Worm (Caenorhabditis elegans) whole organism, L3 larva: ENCODE measurements around the gene ras-2.

Experiments used
- ZK546.5 ChIP-seq: sonication (generic microtip); optimal IDR thresholded peaks from 2 replicates; lab custom pipeline; 2017; ENCODE audit warnings: missing biosample characterization, missing genetic modification characterization
- aly-2 ChIP-seq: fragments of 150-350 bp; optimal IDR thresholded peaks from 2 replicates; lab custom pipeline; 2014; ENCODE audit warnings: missing biosample characterization, missing genetic modification characterization
- ama-1 ChIP-seq: fragments of 150-350 bp; optimal IDR thresholded peaks from 2 replicates; lab custom pipeline; 2018
- ceh-16 ChIP-seq: sonication (generic microtip); optimal IDR thresholded peaks from 2 replicates; lab custom pipeline; 2017; ENCODE audit warnings: missing biosample characterization, missing genetic modification characterization
- ceh-28 ChIP-seq: fragments of 150-350 bp; optimal IDR thresholded peaks from 2 replicates; lab custom pipeline; 2014; ENCODE audit warnings: missing biosample characterization, missing genetic modification reagents, missing genetic modification characterization
- ceh-82 ChIP-seq: fragments of 150-350 bp; optimal IDR thresholded peaks from 2 replicates; lab custom pipeline; 2014; ENCODE audit warnings: missing biosample characterization, missing genetic modification characterization
- ceh-9 ChIP-seq: sonication (generic microtip); optimal IDR thresholded peaks from 2 replicates; lab custom pipeline; 2018; ENCODE audit warnings: missing biosample characterization, missing genetic modification characterization
- daf-12 ChIP-seq: fragments of 150-350 bp; optimal IDR thresholded peaks from 2 replicates; lab custom pipeline; 2014; ENCODE audit warnings: missing biosample characterization, missing genetic modification reagents, missing genetic modification characterization
- egl-27 ChIP-seq: sonication (generic microtip); optimal IDR thresholded peaks from 4 replicates; lab custom pipeline; 2017; ENCODE audit warnings: missing biosample characterization, missing genetic modification reagents, missing genetic modification characterization
- egl-5 ChIP-seq: fragments of 150-350 bp; optimal IDR thresholded peaks from 2 replicates; lab custom pipeline; 2017; ENCODE audit warnings: missing biosample characterization, missing genetic modification reagents, missing genetic modification characterization, inconsistent platforms
- elt-1 ChIP-seq: fragments of 150-350 bp; optimal IDR thresholded peaks from 2 replicates; lab custom pipeline; 2014; ENCODE audit warnings: missing biosample characterization, missing genetic modification characterization
- eor-1 ChIP-seq, 2 experiments: fragments of 150-350 bp; optimal IDR thresholded peaks; 2 replicates each; lab custom pipeline; 2014 to 2018; ENCODE audit warnings: missing biosample characterization in 2 of 2, missing genetic modification characterization in 2 of 2
- fkh-10 ChIP-seq: sonication (generic microtip); optimal IDR thresholded peaks from 2 replicates; lab custom pipeline; 2017; ENCODE audit warnings: missing biosample characterization, missing genetic modification reagents, missing genetic modification characterization
- fkh-2 ChIP-seq: fragments of 150-350 bp; optimal IDR thresholded peaks from 2 replicates; lab custom pipeline; 2014; ENCODE audit warnings: missing biosample characterization, missing genetic modification reagents, missing genetic modification characterization
- fos-1 ChIP-seq: fragments of 150-350 bp; optimal IDR thresholded peaks from 2 replicates; lab custom pipeline; 2014; ENCODE audit warnings: missing biosample characterization, missing genetic modification characterization
- hmg-11 ChIP-seq: sonication (generic microtip); optimal IDR thresholded peaks from 2 replicates; lab custom pipeline; 2016; ENCODE audit warnings: missing genetic modification characterization, missing compliant biosample characterization
- jun-1 ChIP-seq: fragments of 150-350 bp; optimal IDR thresholded peaks from 2 replicates; lab custom pipeline; 2014; ENCODE audit warnings: missing biosample characterization, missing genetic modification reagents, missing genetic modification characterization
- lin-15B ChIP-seq: fragments of 150-350 bp; optimal IDR thresholded peaks from 2 replicates; lab custom pipeline; 2014; ENCODE audit warnings: missing biosample characterization, missing genetic modification characterization
- lin-39 ChIP-seq: fragments of 150-350 bp; optimal IDR thresholded peaks from 2 replicates; lab custom pipeline; 2018; ENCODE audit warnings: missing biosample characterization, missing genetic modification reagents, missing genetic modification characterization
- lsy-12 ChIP-seq: sonication (generic microtip); optimal IDR thresholded peaks from 2 replicates; lab custom pipeline; 2016; ENCODE audit warnings: mild to moderate bottlenecking, missing genetic modification characterization, missing compliant biosample characterization
- mdl-1 ChIP-seq: fragments of 150-350 bp; optimal IDR thresholded peaks from 2 replicates; lab custom pipeline; 2014; ENCODE audit warnings: missing biosample characterization, missing genetic modification characterization
- nfya-1 ChIP-seq: sonication (generic microtip); optimal IDR thresholded peaks from 2 replicates; lab custom pipeline; 2017; ENCODE audit warnings: missing genetic modification characterization, mild to moderate bottlenecking, missing compliant biosample characterization, antibody characterized with exemption, moderate library complexity; ENCODE audit not compliant: insufficient read depth
- nhr-12 ChIP-seq: fragments of 150-350 bp; optimal IDR thresholded peaks from 2 replicates; lab custom pipeline; 2014; ENCODE audit warnings: missing biosample characterization, missing genetic modification characterization
- nhr-23 ChIP-seq: fragments of 150-350 bp; optimal IDR thresholded peaks from 2 replicates; lab custom pipeline; 2014; ENCODE audit warnings: missing biosample characterization, missing genetic modification reagents, missing genetic modification characterization
- nhr-237 ChIP-seq: fragments of 150-350 bp; optimal IDR thresholded peaks from 2 replicates; lab custom pipeline; 2014; ENCODE audit warnings: missing biosample characterization, missing genetic modification characterization
- nhr-28 ChIP-seq: fragments of 150-350 bp; optimal IDR thresholded peaks from 2 replicates; lab custom pipeline; 2014; ENCODE audit warnings: missing biosample characterization, missing genetic modification characterization
- nhr-43 ChIP-seq: sonication (generic microtip); optimal IDR thresholded peaks from 2 replicates; lab custom pipeline; 2016; ENCODE audit warnings: mild to moderate bottlenecking, missing genetic modification characterization, missing compliant biosample characterization; ENCODE audit not compliant: poor library complexity, severe bottlenecking
- nhr-67 ChIP-seq: fragments of 150-350 bp; optimal IDR thresholded peaks from 2 replicates; lab custom pipeline; 2014; ENCODE audit warnings: missing biosample characterization, missing genetic modification characterization
- nhr-76 ChIP-seq: fragments of 150-350 bp; sonication (generic microtip); optimal IDR thresholded peaks from 5 replicates; lab custom pipeline; 2014; ENCODE audit warnings: missing biosample characterization, missing genetic modification characterization
- nhr-77 ChIP-seq: fragments of 150-350 bp; optimal IDR thresholded peaks from 2 replicates; lab custom pipeline; 2014; ENCODE audit warnings: missing biosample characterization, missing genetic modification characterization
- pha-4 ChIP-seq: fragments of 150-350 bp; optimal IDR thresholded peaks from 2 replicates; lab custom pipeline; 2014; ENCODE audit warnings: missing biosample characterization, missing genetic modification reagents, missing genetic modification characterization
- pqm-1 ChIP-seq: fragments of 150-350 bp; optimal IDR thresholded peaks from 2 replicates; lab custom pipeline; 2017; ENCODE audit warnings: missing biosample characterization, missing genetic modification characterization, inconsistent platforms
- skn-1 ChIP-seq: fragments of 150-350 bp; optimal IDR thresholded peaks from 2 replicates; lab custom pipeline; 2014; ENCODE audit warnings: missing biosample characterization, missing genetic modification characterization
- unc-62 ChIP-seq: fragments of 150-350 bp; sonication (generic microtip); optimal IDR thresholded peaks from 4 replicates; lab custom pipeline; 2014; ENCODE audit warnings: missing biosample characterization, missing genetic modification reagents, missing genetic modification characterization
- zag-1 ChIP-seq: fragments of 150-350 bp; optimal IDR thresholded peaks from 2 replicates; lab custom pipeline; 2014; ENCODE audit warnings: missing biosample characterization, missing genetic modification characterization
- ztf-11 ChIP-seq: fragments of 150-350 bp; optimal IDR thresholded peaks from 2 replicates; lab custom pipeline; 2014; ENCODE audit warnings: missing biosample characterization, missing genetic modification characterization
- ztf-4 ChIP-seq: fragments of 150-350 bp; optimal IDR thresholded peaks from 2 replicates; lab custom pipeline; 2014; ENCODE audit warnings: missing biosample characterization, missing genetic modification characterization

Gene ras-2

ce11 chrIII:4703932-4704454, 35.9 kb downstream of the ras-2 start, which contains the start of the genes clp-2 and mrpl-16:
Gene clp-2, minus strand, starts transcription at chrIII:4704025.
Gene mrpl-16, plus strand, starts transcription at chrIII:4704404.
- TF ChIP-seq zag-1 (no peak), lsy-12 (tag; lab: Kevin White, UChicago) (no peak), nhr-237 (tag; lab: Kevin White, UChicago) (no peak), fos-1 (no peak), lin-39 (no peak), nfya-1 (tag; lab: Kevin White, UChicago) (peak; percentile 53), pqm-1 (tag; lab: Kevin White, UChicago) (no peak), nhr-43 (tag; lab: Kevin White, UChicago) (no peak), lin-15B (tag; lab: Kevin White, UChicago) (peak; percentile 43), daf-12 (tag; lab: Kevin White, UChicago) (no peak), pha-4 (tag; lab: Kevin White, UChicago) (no peak), elt-1 (tag; lab: Kevin White, UChicago) (no peak), unc-62 (no peak), nhr-77 (tag; lab: Kevin White, UChicago) (no peak), ztf-11 (tag; lab: Kevin White, UChicago) (no peak), egl-27 (tag; lab: Kevin White, UChicago) (no peak), aly-2 (tag; lab: Kevin White, UChicago) (no peak), nhr-12 (no peak), nhr-23 (tag; lab: Kevin White, UChicago) (peak; percentile 12), ama-1 (lab: Kevin White, UChicago) (no peak), ztf-4 (tag; lab: Kevin White, UChicago) (no peak), ceh-16 (tag; lab: Kevin White, UChicago) (no peak), fkh-2 (tag; lab: Kevin White, UChicago) (no peak)
- TF ChIP-seq, all 47 proteins: peak for 3

- TF ChIP-seq ceh-28 (tag; lab: Kevin White, UChicago) (no peak), nhr-23 (tag; lab: Kevin White, UChicago) (no peak), hmg-11 (tag; lab: Kevin White, UChicago) (no peak), lin-15B (tag; lab: Kevin White, UChicago) (no peak), ceh-16 (tag; lab: Kevin White, UChicago) (no peak), ceh-9 (tag; lab: Kevin White, UChicago) (no peak), daf-12 (tag; lab: Kevin White, UChicago) (no peak), nhr-76 (tag; lab: Kevin White, UChicago) (no peak), eor-1 (tag; optimal IDR thresholded peaks at IDR 0.05; lab: Kevin White, UChicago) (no peak), jun-1 (tag; lab: Kevin White, UChicago) (no peak), elt-1 (tag; lab: Kevin White, UChicago) (no peak), nhr-67 (tag; lab: Kevin White, UChicago) (no peak), ceh-82 (tag; lab: Kevin White, UChicago) (no peak), fkh-10 (GFP tag; lab: Kevin White, UChicago) (no peak)
Observed at ce11 chrIII:4699922-4700321, 40.0 kb downstream of the ras-2 start, which contains the start of gene sel-13. Gene sel-13, minus strand, starts transcription at chrIII:4700224.

- TF ChIP-seq nhr-67 (tag; lab: Kevin White, UChicago) (no peak), fkh-2 (tag; lab: Kevin White, UChicago) (no peak), mdl-1 (tag; lab: Kevin White, UChicago) (no peak), daf-12 (tag; lab: Kevin White, UChicago) (no peak), nhr-43 (tag; lab: Kevin White, UChicago) (no peak), ama-1 (lab: Kevin White, UChicago) (no peak), nhr-28 (tag; lab: Kevin White, UChicago) (no peak), egl-5 (tag; lab: Kevin White, UChicago) (no peak), ceh-82 (tag; lab: Kevin White, UChicago) (no peak), pha-4 (tag; lab: Kevin White, UChicago) (no peak), ZK546.5 (tag; lab: Kevin White, UChicago) (no peak), ceh-16 (tag; lab: Kevin White, UChicago) (no peak), nfya-1 (tag; lab: Kevin White, UChicago) (no peak), ceh-9 (tag; lab: Kevin White, UChicago) (no peak), skn-1 (tag; lab: Kevin White, UChicago) (no peak)
Observed at ce11 chrIII:4697819-4698218, 42.1 kb downstream of the ras-2 start, which contains the start of gene dnj-18. Gene dnj-18, plus strand, starts transcription at chrIII:4698119.
